Worm (Caenorhabditis elegans) whole organism, young adult: ENCODE data around the gene ZK757.1.

Source experiments
- F22D6.2 ChIP-seq: sonication (generic microtip); optimal IDR thresholded peaks from 2 replicates; lab custom pipeline; 2016; ENCODE audit warnings: mild to moderate bottlenecking, missing genetic modification characterization, missing compliant biosample characterization
- F37B4.10 ChIP-seq: fragments of 200-800 bp; sonication (Bioruptor generic); IDR thresholded peaks from 2 replicates; pipeline ENCODE4 v1.3.6; 2022; ENCODE audit warnings: missing genetic modification characterization, missing compliant biosample characterization
- F39B2.1 ChIP-seq: fragments of 200-800 bp; sonication (Bioruptor generic); IDR thresholded peaks from 2 replicates; pipeline ENCODE4 v1.3.6; 2022; ENCODE audit warnings: missing genetic modification reagents, missing genetic modification characterization, missing compliant biosample characterization
- F49E8.2 ChIP-seq: sonication (generic microtip); optimal IDR thresholded peaks from 3 replicates; lab custom pipeline; 2017; ENCODE audit warnings: missing genetic modification characterization, mild to moderate bottlenecking, missing compliant biosample characterization, antibody characterized with exemption, moderate library complexity; ENCODE audit not compliant: insufficient read depth
- F52B5.7 ChIP-seq: sonication (generic microtip); optimal IDR thresholded peaks from 2 replicates; lab custom pipeline; 2016; ENCODE audit warnings: mild to moderate bottlenecking, missing genetic modification characterization, missing compliant biosample characterization
- F55B11.4 ChIP-seq: sonication (generic microtip); optimal IDR thresholded peaks from 2 replicates; lab custom pipeline; 2016; ENCODE audit warnings: missing compliant biosample characterization, missing genetic modification characterization, borderline replicate concordance; ENCODE audit not compliant: insufficient read depth
- K12H6.12 ChIP-seq: fragments of 200-800 bp; sonication (Bioruptor generic); optimal IDR thresholded peaks from 2 replicates; lab custom pipeline; 2018; ENCODE audit warnings: mild to moderate bottlenecking, missing genetic modification characterization, missing compliant biosample characterization
- T26A5.8 ChIP-seq: sonication (generic microtip); optimal IDR thresholded peaks from 2 replicates; lab custom pipeline; 2016; ENCODE audit warnings: missing genetic modification characterization, missing compliant biosample characterization
- Y53F4B.3 ChIP-seq: fragments of 200-800 bp; sonication (Bioruptor generic); IDR thresholded peaks from 2 replicates; pipeline ENCODE4 v1.3.6; 2022; ENCODE audit warnings: missing genetic modification reagents, missing genetic modification characterization, missing compliant biosample characterization
- Y56A3A.18 ChIP-seq: fragments of 200-800 bp; sonication (Bioruptor generic); IDR thresholded peaks from 2 replicates; pipeline ENCODE4 v1.3.6; 2022; ENCODE audit warnings: missing genetic modification reagents, missing genetic modification characterization, missing compliant biosample characterization
- ZK185.1 ChIP-seq: sonication (generic microtip); optimal IDR thresholded peaks from 2 replicates; lab custom pipeline; 2016; ENCODE audit warnings: mild to moderate bottlenecking, missing genetic modification characterization, missing compliant biosample characterization; ENCODE audit not compliant: poor library complexity, severe bottlenecking
- ama-1 ChIP-seq, 3 experiments: fragments of 150-350 bp in 1 of 3; sonication (generic microtip) in 2 of 3; optimal IDR thresholded peaks; 2 replicates each; lab custom pipeline; 2014 to 2018; ENCODE audit warnings: missing biosample characterization in 2 of 3, missing genetic modification characterization in 2 of 3, missing genetic modification reagents in 2 of 3
- atf-7 ChIP-seq: sonication (generic microtip); optimal IDR thresholded peaks from 2 replicates; lab custom pipeline; 2017; ENCODE audit warnings: mild to moderate bottlenecking, missing genetic modification characterization, missing compliant biosample characterization
- attf-3 ChIP-seq: fragments of 200-800 bp; sonication (Bioruptor generic); conservative IDR thresholded peaks from 2 replicates; pipeline ENCODE4 v1.3.6; 2022; ENCODE audit warnings: missing genetic modification reagents, missing genetic modification characterization, missing compliant biosample characterization
- attf-5 ChIP-seq: fragments of 200-800 bp; sonication (Bioruptor generic); optimal IDR thresholded peaks from 2 replicates; lab custom pipeline; 2018; ENCODE audit warnings: mild to moderate bottlenecking, missing genetic modification characterization, missing compliant biosample characterization
- ccch-3 ChIP-seq: fragments of 200-800 bp; sonication (Bioruptor generic); optimal IDR thresholded peaks from 2 replicates; lab custom pipeline; 2018; ENCODE audit warnings: mild to moderate bottlenecking, missing genetic modification characterization, missing compliant biosample characterization
- cebp-1 ChIP-seq, 2 experiments: fragments of 200-800 bp in 1 of 2; sonication (Bioruptor generic) in 1 of 2; sonication (generic microtip) in 1 of 2; IDR thresholded peaks in 1 of 2; optimal IDR thresholded peaks in 1 of 2; 2 replicates each; pipeline versions ENCODE4 v1.3.6 to Lab custom; 2017 to 2022; ENCODE audit warnings: missing compliant biosample characterization in 2 of 2, missing genetic modification characterization in 2 of 2, mild to moderate bottlenecking in 1 of 2, missing genetic modification reagents in 1 of 2, moderate library complexity in 1 of 2
- ceh-79 ChIP-seq: sonication (generic microtip); optimal IDR thresholded peaks from 2 replicates; lab custom pipeline; 2017; ENCODE audit warnings: mild to moderate bottlenecking, missing genetic modification characterization, missing compliant biosample characterization
- dox-1 ChIP-seq: fragments of 200-800 bp; sonication (Bioruptor generic); IDR thresholded peaks from 2 replicates; pipeline ENCODE4 v1.3.6; 2022; ENCODE audit warnings: missing genetic modification reagents, missing genetic modification characterization, missing compliant biosample characterization
- dpl-1 ChIP-seq: fragments of 150-350 bp; optimal IDR thresholded peaks from 2 replicates; lab custom pipeline; 2014; ENCODE audit warnings: missing biosample characterization, missing genetic modification reagents, missing genetic modification characterization
- egl-18 ChIP-seq: fragments of 200-800 bp; sonication (Bioruptor generic); IDR thresholded peaks from 2 replicates; pipeline ENCODE4 v1.3.6; 2022; ENCODE audit warnings: missing genetic modification reagents, missing genetic modification characterization, missing compliant biosample characterization
- egl-44 ChIP-seq: fragments of 200-800 bp; sonication (Bioruptor generic); IDR thresholded peaks from 2 replicates; pipeline ENCODE4 v1.3.6; 2022; ENCODE audit warnings: missing genetic modification reagents, missing genetic modification characterization, missing compliant biosample characterization
- ekl-4 ChIP-seq: fragments of 200-800 bp; sonication (Bioruptor generic); IDR thresholded peaks from 2 replicates; pipeline ENCODE4 v1.3.6; 2022; ENCODE audit warnings: missing genetic modification reagents, missing genetic modification characterization, missing compliant biosample characterization
- let-526 ChIP-seq: fragments of 200-800 bp; sonication (Bioruptor generic); IDR thresholded peaks from 2 replicates; pipeline ENCODE4 v1.3.6; 2022; ENCODE audit warnings: missing genetic modification reagents, missing genetic modification characterization, missing compliant biosample characterization
- lin-26 ChIP-seq: fragments of 200-800 bp; sonication (Bioruptor generic); IDR thresholded peaks from 2 replicates; pipeline ENCODE4 v1.3.6; 2022; ENCODE audit warnings: missing genetic modification reagents, missing genetic modification characterization, missing compliant biosample characterization
- lin-35 ChIP-seq, 3 experiments: fragments of 150-350 bp in 2 of 3; sonication (generic microtip) in 1 of 3; optimal IDR thresholded peaks; 2 replicates each; lab custom pipeline; 2014 to 2018; ENCODE audit warnings: missing biosample characterization in 3 of 3, missing genetic modification characterization in 3 of 3, missing genetic modification reagents in 3 of 3
- lsl-1 ChIP-seq: fragments of 200-800 bp; sonication (Bioruptor generic); optimal IDR thresholded peaks from 2 replicates; lab custom pipeline; 2018; ENCODE audit warnings: mild to moderate bottlenecking, missing genetic modification characterization, moderate library complexity, missing compliant biosample characterization
- madf-6 ChIP-seq: fragments of 200-800 bp; sonication (Bioruptor generic); IDR thresholded peaks from 2 replicates; pipeline ENCODE4 v1.3.6; 2022; ENCODE audit warnings: missing genetic modification reagents, missing genetic modification characterization, missing compliant biosample characterization
- nfyb-1 ChIP-seq: fragments of 200-800 bp; sonication (Bioruptor generic); IDR thresholded peaks from 2 replicates; pipeline ENCODE4 v1.3.6; 2022; ENCODE audit warnings: missing genetic modification reagents, missing genetic modification characterization, missing compliant biosample characterization
- nhr-27 ChIP-seq: fragments of 200-800 bp; sonication (Bioruptor generic); optimal IDR thresholded peaks from 2 replicates; lab custom pipeline; 2018; ENCODE audit warnings: mild to moderate bottlenecking, missing genetic modification characterization, moderate library complexity, missing compliant biosample characterization
- nhr-80 ChIP-seq: sonication (generic microtip); optimal IDR thresholded peaks from 2 replicates; lab custom pipeline; 2016; ENCODE audit warnings: missing genetic modification characterization, missing compliant biosample characterization
- nhr-90 ChIP-seq: sonication (generic microtip); optimal IDR thresholded peaks from 2 replicates; lab custom pipeline; 2016; ENCODE audit warnings: missing genotype, mild to moderate bottlenecking, missing genetic modification characterization, missing compliant biosample characterization
- rec-8 ChIP-seq, 2 experiments: sonication (generic microtip); optimal IDR thresholded peaks; 2 replicates each; lab custom pipeline; 2016; ENCODE audit warnings: mild to moderate bottlenecking in 2 of 2, missing genetic modification characterization in 2 of 2, missing genetic modification reagents in 2 of 2, missing genotype in 2 of 2, missing biosample characterization in 1 of 2, missing compliant biosample characterization in 1 of 2, moderate library complexity in 1 of 2
- rpc-1 ChIP-seq, 2 experiments: fragments of 150-350 bp in 1 of 2; sonication (generic microtip) in 1 of 2; optimal IDR thresholded peaks; 2 replicates each; lab custom pipeline; 2014 to 2018; ENCODE audit warnings: missing biosample characterization in 1 of 2, missing genetic modification characterization in 1 of 2, missing genetic modification reagents in 1 of 2, missing genotype in 1 of 2
- sdz-38 ChIP-seq: sonication (generic microtip); optimal IDR thresholded peaks from 2 replicates; lab custom pipeline; 2016; ENCODE audit warnings: missing genotype, missing genetic modification characterization, missing compliant biosample characterization
- snpc-3.4 ChIP-seq: sonication (generic microtip); optimal IDR thresholded peaks from 2 replicates; lab custom pipeline; 2017; ENCODE audit warnings: missing genetic modification characterization, mild to moderate bottlenecking, missing compliant biosample characterization, antibody characterized with exemption, moderate library complexity, missing genotype, missing genetic modification reagents
- unc-130 ChIP-seq: sonication (generic microtip); optimal IDR thresholded peaks from 2 replicates; lab custom pipeline; 2016; ENCODE audit warnings: missing genetic modification reagents, missing genetic modification characterization, missing compliant biosample characterization
- zfh-2 ChIP-seq: fragments of 200-800 bp; sonication (Bioruptor generic); conservative IDR thresholded peaks from 2 replicates; pipeline ENCODE4 v1.3.6; 2022; ENCODE audit warnings: missing genetic modification reagents, missing genetic modification characterization, missing compliant biosample characterization
- zim-3 ChIP-seq: sonication (generic microtip); optimal IDR thresholded peaks from 2 replicates; lab custom pipeline; 2017; ENCODE audit warnings: mild to moderate bottlenecking, missing genetic modification characterization, moderate library complexity, missing compliant biosample characterization
- ztf-6 ChIP-seq: fragments of 200-800 bp; sonication (Bioruptor generic); IDR thresholded peaks from 2 replicates; pipeline ENCODE4 v1.3.6; 2022; ENCODE audit warnings: missing genetic modification reagents, missing genetic modification characterization, missing compliant biosample characterization

Gene ZK757.1

DNA sequence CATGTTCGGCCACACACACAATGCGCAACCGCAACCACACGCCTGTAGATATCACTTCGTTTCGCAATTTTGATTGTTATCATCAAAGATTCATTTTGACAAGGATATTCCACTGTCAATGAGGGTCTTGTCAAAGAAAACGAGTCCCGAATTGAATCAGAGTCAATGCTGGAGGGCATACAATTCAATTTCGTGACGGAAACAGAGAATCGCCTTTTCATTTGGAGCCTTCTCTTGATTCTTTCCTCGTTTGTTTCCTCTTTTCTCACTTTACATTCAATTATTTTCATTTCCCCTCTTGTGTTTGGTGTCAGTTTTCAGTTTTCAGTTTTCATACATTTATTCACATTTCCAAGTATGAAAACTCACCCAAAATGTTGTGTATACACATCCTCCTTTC is 3.6 kb downstream of the ZK757.1 start:
- TF ChIP-seq ekl-4 (GFP tag; lab: Robert Waterston, UW) (no peak), snpc-3.4 (tag; lab: Kevin White, UChicago) (no peak), F52B5.7 (tag; lab: Kevin White, UChicago) (no peak), dox-1 (GFP tag; lab: Robert Waterston, UW) (no peak), ZK185.1 (tag; lab: Kevin White, UChicago) (no peak), sdz-38 (no peak), T26A5.8 (tag; lab: Kevin White, UChicago) (no peak), nfyb-1 (GFP tag; lab: Robert Waterston, UW) (no peak), F49E8.2 (tag; lab: Kevin White, UChicago) (no peak), nhr-27 (tag; lab: Kevin White, UChicago) (no peak), egl-44 (GFP tag; lab: Robert Waterston, UW) (no peak)

DNA sequence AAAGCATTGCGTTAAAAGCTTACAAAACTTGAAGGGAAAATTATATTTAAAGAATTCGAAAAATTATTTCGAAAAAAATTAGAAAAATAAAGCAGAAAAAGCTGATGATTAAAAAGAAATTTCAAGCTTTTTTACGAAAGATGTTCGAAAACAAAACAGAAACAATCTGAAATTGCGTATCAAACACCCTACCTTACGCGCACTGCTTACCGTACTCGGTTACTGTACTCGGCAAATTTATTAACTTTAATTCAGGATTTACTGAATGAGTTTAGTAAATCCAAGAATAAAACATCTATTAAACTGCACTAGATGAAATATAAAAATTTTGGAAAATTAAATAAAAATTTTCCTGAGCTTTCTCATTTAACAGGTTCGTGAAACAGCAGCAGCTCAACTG is 8.5 kb downstream of the ZK757.1 start:
- no peak for TF ChIP-seq ama-1 (optimal IDR thresholded peaks at IDR 0.05; lab: Kevin White, UChicago)
- TF ChIP-seq ama-1 (GFP tag; optimal IDR thresholded peaks at IDR 0.05; lab: Kevin White, UChicago) = no peak
- peak; percentile 83 for TF ChIP-seq lsl-1 (GFP tag; lab: Kevin White, UChicago)

DNA sequence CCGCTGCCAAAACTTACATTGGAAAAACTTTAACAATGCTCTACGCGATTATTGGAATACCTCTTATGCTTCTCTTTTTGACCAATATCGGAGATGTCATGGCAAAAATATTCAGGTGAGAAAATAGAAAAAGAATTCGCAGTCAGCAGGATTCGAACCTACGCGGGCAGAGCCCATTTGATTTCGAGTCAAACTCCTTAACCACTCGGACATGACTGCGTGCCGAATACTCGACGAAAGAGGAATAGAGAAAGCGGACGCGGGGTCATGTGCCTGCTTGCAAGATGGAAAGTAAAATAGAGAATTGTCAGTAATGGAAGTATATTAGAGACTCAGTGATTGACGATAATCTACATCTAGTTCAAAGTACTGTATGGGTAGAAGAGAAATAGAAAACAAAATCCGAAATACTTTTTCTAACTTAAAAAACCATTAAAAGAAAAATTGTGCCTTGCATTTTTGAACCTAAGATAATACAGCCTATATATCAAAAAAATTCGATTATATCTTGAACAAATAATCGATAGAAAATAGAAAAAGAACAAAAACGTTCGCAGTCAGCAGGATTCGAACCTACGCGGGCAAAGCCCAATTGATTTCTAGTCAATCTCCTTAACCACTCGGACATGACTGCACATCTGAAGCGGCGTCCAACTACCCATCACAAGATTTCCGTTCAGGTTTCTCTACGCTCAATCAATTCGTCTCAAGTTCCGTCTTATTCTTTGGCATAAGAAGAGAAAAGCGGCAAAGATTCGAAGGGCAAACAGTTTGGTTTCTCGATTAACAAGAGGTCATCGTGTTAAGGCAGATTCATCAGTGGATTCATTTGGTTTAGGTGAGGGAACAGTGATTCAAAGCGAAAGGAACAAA is 9.2 kb downstream of the ZK757.1 start:
- TF ChIP-seq dpl-1 (GFP tag; lab: Kevin White, UChicago) = no peak
- peak; percentile 71; the same call in 1 of the 2 replicates for TF ChIP-seq Y56A3A.18 (GFP tag; lab: Robert Waterston, UW)
- TF ChIP-seq nhr-90 = peak; percentile 78
- 0 out of 2 replicates have a peak, but pooled peaks have one; percentile 29 for TF ChIP-seq F39B2.1
- peak; percentile 61 for TF ChIP-seq ccch-3 (GFP tag; lab: Kevin White, UChicago)
- TF ChIP-seq Y53F4B.3 (GFP tag; lab: Robert Waterston, UW) = 0 out of 2 replicates have a peak, but pooled peaks have one; percentile 40
- TF ChIP-seq F49E8.2 (tag; lab: Kevin White, UChicago) = no peak
- peak; percentile 51 for TF ChIP-seq unc-130 (GFP tag; lab: Kevin White, UChicago)
- TF ChIP-seq lin-26 = peak; percentile 93
- TF ChIP-seq F55B11.4 = no peak
- TF ChIP-seq nhr-80 (tag; lab: Kevin White, UChicago) = peak; percentile 25
- 0 out of 2 replicates have a peak, but pooled peaks have one; percentile 37 for TF ChIP-seq attf-3 (GFP tag; lab: Robert Waterston, UW)
- TF ChIP-seq lin-35 (GFP tag; optimal IDR thresholded peaks at IDR 0.05; lab: Kevin White, UChicago) = peak in 1 of 3 experiments; percentile 67
- TF ChIP-seq rec-8 (tag; optimal IDR thresholded peaks at IDR 0.05; lab: Kevin White, UChicago) = peak; percentile 61 to 73
- peak; percentile 40 for TF ChIP-seq K12H6.12 (tag; lab: Kevin White, UChicago)
- TF ChIP-seq ama-1 (optimal IDR thresholded peaks at IDR 0.05; lab: Kevin White, UChicago) = no peak
- peak in 1 of 2 experiments; percentile 63 for TF ChIP-seq ama-1 (GFP tag; optimal IDR thresholded peaks at IDR 0.05; lab: Kevin White, UChicago)
- TF ChIP-seq attf-5 = peak; percentile 28
- peak; percentile 60 for TF ChIP-seq rpc-1 (optimal IDR thresholded peaks at IDR 0.05; lab: Kevin White, UChicago)
- peak; percentile 83 for TF ChIP-seq rpc-1 (tag; optimal IDR thresholded peaks at IDR 0.05; lab: Kevin White, UChicago)
- TF ChIP-seq let-526 (GFP tag; lab: Robert Waterston, UW) = peak; percentile 68; the same call in 1 of the 2 replicates
- TF ChIP-seq zim-3 = peak; percentile 80
- no peak for TF ChIP-seq F37B4.10 (GFP tag; lab: Robert Waterston, UW)
- no peak for TF ChIP-seq egl-18
- peak; percentile 36 for TF ChIP-seq atf-7 (tag; lab: Kevin White, UChicago)
- peak; percentile 76 for TF ChIP-seq F52B5.7 (tag; lab: Kevin White, UChicago)
- TF ChIP-seq ceh-79 (tag; lab: Kevin White, UChicago) = no peak
- TF ChIP-seq zfh-2 (GFP tag; lab: Robert Waterston, UW) = no peak
- TF ChIP-seq ztf-6 = no peak
- no peak; the same call in 1 of the 2 replicates for TF ChIP-seq cebp-1 (GFP tag; IDR thresholded peaks at IDR 0.05; lab: Robert Waterston, UW)
- peak; percentile 66 for TF ChIP-seq cebp-1 (tag; optimal IDR thresholded peaks at IDR 0.05; lab: Kevin White, UChicago)
- TF ChIP-seq madf-6 = peak; percentile 62
- TF ChIP-seq F22D6.2 = no peak
